Worm (Caenorhabditis elegans) whole organism, L4/young adult: Measurements from ENCODE around the gene cwn-2.

Experiments
- W03F9.2 ChIP-seq: fragments of 150-350 bp; optimal IDR thresholded peaks from 2 replicates; lab custom pipeline; 2014; ENCODE audit warnings: missing biosample characterization, missing genetic modification characterization
- dao-5 ChIP-seq: sonication (generic microtip); optimal IDR thresholded peaks from 2 replicates; lab custom pipeline; 2016; ENCODE audit warnings: missing genotype, missing genetic modification characterization, moderate library complexity, missing compliant biosample characterization
- him-1 ChIP-seq: sonication (generic microtip); optimal IDR thresholded peaks from 2 replicates; lab custom pipeline; 2016; ENCODE audit warnings: missing genotype, missing genetic modification reagents, missing genetic modification characterization, missing compliant biosample characterization

The cwn-2 gene

ce11 chrIV:10056138-10056537 is 11.5 kb upstream of the cwn-2 start, which contains the start of gene T04B2.7:
Gene T04B2.7, minus strand, starts transcription at chrIV:10056238.
- no peak for TF ChIP-seq dao-5
- TF ChIP-seq W03F9.2: no peak
- no peak for TF ChIP-seq him-1 (tag; lab: Kevin White, UChicago)

- TF ChIP-seq W03F9.2 (no peak), dao-5 (no peak), him-1 (tag; lab: Kevin White, UChicago) (no peak)
Measured at ce11 chrIV:10059175-10059574, 8.4 kb upstream of the cwn-2 start.

- TF ChIP-seq dao-5 (no peak), him-1 (tag; lab: Kevin White, UChicago) (no peak), W03F9.2 (no peak)
Measured at ce11 chrIV:10060795-10061194, 6.8 kb upstream of the cwn-2 start.

ce11 chrIV:10062728-10063127 is 4.9 kb upstream of the cwn-2 start, which contains the start of gene ipla-7:
Gene ipla-7, minus strand, starts transcription at chrIV:10062849.
- no peak for TF ChIP-seq him-1 (tag; lab: Kevin White, UChicago)
- TF ChIP-seq W03F9.2: no peak
- no peak for TF ChIP-seq dao-5

- no peak for TF ChIP-seq him-1 (tag; lab: Kevin White, UChicago)
- TF ChIP-seq dao-5: no peak
- no peak for TF ChIP-seq W03F9.2
Measured at ce11 chrIV:10063941-10064340, 3.7 kb upstream of the cwn-2 start.

ce11 chrIV:10065159-10065558 is 2.5 kb upstream of the cwn-2 start:
- TF ChIP-seq dao-5: no peak
- TF ChIP-seq him-1 (tag; lab: Kevin White, UChicago): no peak
- no peak for TF ChIP-seq W03F9.2

ce11 chrIV:10066456-10066855 is 1.2 kb upstream of the cwn-2 start:
- TF ChIP-seq him-1 (tag; lab: Kevin White, UChicago): no peak
- TF ChIP-seq W03F9.2: no peak
- no peak for TF ChIP-seq dao-5

- no peak for TF ChIP-seq dao-5
- no peak for TF ChIP-seq him-1 (tag; lab: Kevin White, UChicago)
- TF ChIP-seq W03F9.2: no peak
Measured at ce11 chrIV:10068266-10068665, 650 bp downstream of the cwn-2 start.

- no peak for TF ChIP-seq him-1 (tag; lab: Kevin White, UChicago)
- TF ChIP-seq W03F9.2: no peak
- TF ChIP-seq dao-5: no peak
Measured at ce11 chrIV:10072527-10072926, 4.9 kb downstream of the cwn-2 start, which contains the start of gene W01B6.3. Gene W01B6.3, minus strand, starts transcription at chrIV:10072627.

ce11 chrIV:10075034-10075510 is 7.5 kb downstream of the cwn-2 start, which contains the start of the genes ttbk-4 and W01B6.4:
Gene ttbk-4, minus strand, starts transcription at chrIV:10075134.
Gene W01B6.4, plus strand, starts transcription at chrIV:10075460.
- TF ChIP-seq dao-5 (no peak), W03F9.2 (no peak), him-1 (tag; lab: Kevin White, UChicago) (no peak)

- TF ChIP-seq W03F9.2: no peak
- TF ChIP-seq him-1 (tag; lab: Kevin White, UChicago): no peak
- TF ChIP-seq dao-5: no peak
Measured at ce11 chrIV:10075899-10076298, 8.3 kb downstream of the cwn-2 start, which contains the start of gene W01B6.5. Gene W01B6.5, plus strand, starts transcription at chrIV:10076199.

ce11 chrIV:10078003-10078402 is 10.4 kb downstream of the cwn-2 start:
- TF ChIP-seq W03F9.2 (no peak), him-1 (tag; lab: Kevin White, UChicago) (no peak), dao-5 (no peak)

- no peak for TF ChIP-seq him-1 (tag; lab: Kevin White, UChicago)
- TF ChIP-seq dao-5: no peak
- no peak for TF ChIP-seq W03F9.2
Measured at ce11 chrIV:10080816-10081215, 13.2 kb downstream of the cwn-2 start, which contains the start of gene W01B6.6. Gene W01B6.6, plus strand, starts transcription at chrIV:10081116.

- TF ChIP-seq dao-5 (no peak), W03F9.2 (no peak), him-1 (tag; lab: Kevin White, UChicago) (no peak)
Measured at ce11 chrIV:10084323-10084959, 16.8 kb downstream of the cwn-2 start, which contains the start of gene W01B6.8. Gene W01B6.8, minus strand, starts transcription at chrIV:10084373.

- no peak for TF ChIP-seq dao-5
- no peak for TF ChIP-seq W03F9.2
- no peak for TF ChIP-seq him-1 (tag; lab: Kevin White, UChicago)
Measured at ce11 chrIV:10085401-10086187, 18.0 kb downstream of the cwn-2 start, which contains the start of the genes col-2 and ndc-80. Gene col-2, minus strand, starts transcription at chrIV:10085451. Gene ndc-80, plus strand, starts transcription at chrIV:10086137.
